Fruit fly (Drosophila melanogaster): ENCODE data around the gene CG17572.

CG17572 gene

dm6 chr2L:19026491-19027197, 47.3 kb downstream of the CG17572 start (continued):
- TF ChIP-seq Blimp-1 (GFP tag; optimal IDR thresholded peaks at IDR 0.05), result no peak
- peak; percentile 73 for TF ChIP-seq Ets96B (tag; optimal IDR thresholded peaks at IDR 0.05)
- peak; percentile 11 for TF ChIP-seq CG4318 (GFP tag; optimal IDR thresholded peaks at IDR 0.05)
- peak; percentile 33 for TF ChIP-seq CG31627 (GFP tag; optimal IDR thresholded peaks at IDR 0.05)
- TF ChIP-seq Eip93F (GFP tag; optimal IDR thresholded peaks at IDR 0.05), result no peak
- peak; percentile 47 for TF ChIP-seq CG34406 (GFP tag; optimal IDR thresholded peaks at IDR 0.05)
- peak; percentile 41 for TF ChIP-seq CG6792 (GFP tag; optimal IDR thresholded peaks at IDR 0.05)
- peak; percentile 35 for TF ChIP-seq OdsH (GFP tag; optimal IDR thresholded peaks at IDR 0.05)
- peak; percentile 45 for TF ChIP-seq Met (GFP tag; optimal IDR thresholded peaks at IDR 0.05)
- TF ChIP-seq Hr38 (GFP tag; optimal IDR thresholded peaks at IDR 0.05), result no peak
- TF ChIP-seq eg (GFP tag; IDR thresholded peaks at IDR 0.05), result 0 out of 3 replicates have a peak, but pooled peaks have one; percentile 21
- peak; percentile 76 for TF ChIP-seq CG10669 (GFP tag; optimal IDR thresholded peaks at IDR 0.05)
- TF ChIP-seq CG7368 (GFP tag; optimal IDR thresholded peaks at IDR 0.05), result no peak
- peak; percentile 69 for TF ChIP-seq svp (GFP tag)
- peak; percentile 86 for TF ChIP-seq Eip78C (GFP tag)
- no peak for TF ChIP-seq Lpt (GFP tag; optimal IDR thresholded peaks at IDR 0.05)
- TF ChIP-seq Hr4 (GFP tag; optimal IDR thresholded peaks at IDR 0.05), result peak; percentile 21
- TF ChIP-seq dac (GFP tag; optimal IDR thresholded peaks at IDR 0.05), result no peak

DNA sequence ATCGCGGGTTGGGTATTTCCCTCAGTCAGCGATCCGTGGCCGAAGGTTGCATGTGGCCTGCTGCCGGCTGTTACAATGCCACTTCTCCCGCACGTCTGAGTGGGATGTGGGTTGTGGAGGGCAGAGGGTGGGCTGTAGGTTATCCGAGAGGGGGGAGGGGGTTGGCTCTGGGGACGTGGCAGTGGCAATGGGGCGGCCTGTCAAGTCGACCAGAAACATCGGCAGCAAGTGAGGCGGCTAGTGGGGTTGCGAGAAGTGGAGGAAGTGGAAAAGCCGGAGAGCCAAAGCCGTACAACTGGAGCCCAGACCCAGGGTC, 49.2 kb downstream of the CG17572 start:
- peak in 1 of 2 experiments; percentile 9 for TF ChIP-seq ss (GFP tag; optimal IDR thresholded peaks at IDR 0.05)
- TF ChIP-seq CG11902 (GFP tag; optimal IDR thresholded peaks at IDR 0.05), result no peak
- TF ChIP-seq dsx (GFP tag; optimal IDR thresholded peaks at IDR 0.05; ENCODE audit: poor library complexity, severe bottlenecking), result peak; percentile 6
- TF ChIP-seq CG7368 (GFP tag; optimal IDR thresholded peaks at IDR 0.05), result no peak
- no peak for TF ChIP-seq CG6808 (GFP tag; optimal IDR thresholded peaks at IDR 0.05)

dm6 chr2L:19023972-19024743, 49.8 kb downstream of the CG17572 start:
- peak; percentile 55 for TF ChIP-seq Met (GFP tag; optimal IDR thresholded peaks at IDR 0.05)
- TF ChIP-seq Gug (GFP tag; IDR thresholded peaks at IDR 0.05), result no peak
- peak; percentile 27 to 71 for TF ChIP-seq ss (GFP tag; optimal IDR thresholded peaks at IDR 0.05)
- peak; percentile 31 to 39 for TF ChIP-seq salr (GFP tag; optimal IDR thresholded peaks at IDR 0.05)
- TF ChIP-seq Ets96B (tag; optimal IDR thresholded peaks at IDR 0.05), result peak; percentile 77
- peak; percentile 32 for TF ChIP-seq CG6276 (GFP tag; optimal IDR thresholded peaks at IDR 0.05)
- peak; percentile 46 for TF ChIP-seq pdm3 (GFP tag; optimal IDR thresholded peaks at IDR 0.05)
- peak; percentile 33 for TF ChIP-seq net (GFP tag; optimal IDR thresholded peaks at IDR 0.05)
- no peak for TF ChIP-seq dac (GFP tag; optimal IDR thresholded peaks at IDR 0.05)
- peak; percentile 51 for TF ChIP-seq topi (GFP tag; optimal IDR thresholded peaks at IDR 0.05)
- peak; percentile 22 for TF ChIP-seq Sox102F (GFP tag; optimal IDR thresholded peaks at IDR 0.05)
- no peak for TF ChIP-seq Eip93F (GFP tag; optimal IDR thresholded peaks at IDR 0.05)
- TF ChIP-seq dsx (GFP tag; optimal IDR thresholded peaks at IDR 0.05; ENCODE audit: poor library complexity, severe bottlenecking), result peak; percentile 69
- TF ChIP-seq CG8119 (GFP tag; IDR thresholded peaks at IDR 0.05), result peak; percentile 57; the same call in 2 of the 3 replicates
- TF ChIP-seq CG32006 (GFP tag; optimal IDR thresholded peaks at IDR 0.05), result peak; percentile 70
- peak; percentile 62 for TF ChIP-seq CG8632 (GFP tag; optimal IDR thresholded peaks at IDR 0.05)
- peak; percentile 56 for TF ChIP-seq acj6 (GFP tag; optimal IDR thresholded peaks at IDR 0.05)
- TF ChIP-seq Hr38 (GFP tag; optimal IDR thresholded peaks at IDR 0.05), result no peak
- TF ChIP-seq CG10631 (GFP tag; optimal IDR thresholded peaks at IDR 0.05), result peak; percentile 47
- peak; percentile 28 for TF ChIP-seq cyc (GFP tag; optimal IDR thresholded peaks at IDR 0.05)
- peak; percentile 33 for TF ChIP-seq Ets21C (GFP tag; optimal IDR thresholded peaks at IDR 0.05)
- TF ChIP-seq Sox14 (GFP tag; optimal IDR thresholded peaks at IDR 0.05), result peak; percentile 39
- TF ChIP-seq lz (GFP tag; optimal IDR thresholded peaks at IDR 0.05), result peak; percentile 52
- TF ChIP-seq svp (GFP tag), result peak; percentile 66
- TF ChIP-seq fkh (GFP tag; optimal IDR thresholded peaks at IDR 0.05), result no peak
- peak; percentile 90 for TF ChIP-seq Eip78C (GFP tag)
- no peak for TF ChIP-seq Lpt (GFP tag; optimal IDR thresholded peaks at IDR 0.05)
- TF ChIP-seq CG1621 (tag; optimal IDR thresholded peaks at IDR 0.05), result peak; percentile 61
- TF ChIP-seq CG6163 (GFP tag; IDR thresholded peaks at IDR 0.05), result no peak
- peak; percentile 71 for TF ChIP-seq spab (GFP tag; optimal IDR thresholded peaks at IDR 0.05)
- peak; percentile 81 for TF ChIP-seq CG3032 (tag; optimal IDR thresholded peaks at IDR 0.05)
- TF ChIP-seq vri (GFP tag; optimal IDR thresholded peaks at IDR 0.05), result peak; percentile 4
- TF ChIP-seq CG10669 (GFP tag; optimal IDR thresholded peaks at IDR 0.05), result peak; percentile 77
- TF ChIP-seq eg (GFP tag; IDR thresholded peaks at IDR 0.05), result no peak
- peak; percentile 42 for TF ChIP-seq CG31627 (GFP tag; optimal IDR thresholded peaks at IDR 0.05)

All from whole organism, prepupa.